Fruit fly (Drosophila melanogaster): ENCODE results near the gene CG13877.

CG13877 gene

DNA sequence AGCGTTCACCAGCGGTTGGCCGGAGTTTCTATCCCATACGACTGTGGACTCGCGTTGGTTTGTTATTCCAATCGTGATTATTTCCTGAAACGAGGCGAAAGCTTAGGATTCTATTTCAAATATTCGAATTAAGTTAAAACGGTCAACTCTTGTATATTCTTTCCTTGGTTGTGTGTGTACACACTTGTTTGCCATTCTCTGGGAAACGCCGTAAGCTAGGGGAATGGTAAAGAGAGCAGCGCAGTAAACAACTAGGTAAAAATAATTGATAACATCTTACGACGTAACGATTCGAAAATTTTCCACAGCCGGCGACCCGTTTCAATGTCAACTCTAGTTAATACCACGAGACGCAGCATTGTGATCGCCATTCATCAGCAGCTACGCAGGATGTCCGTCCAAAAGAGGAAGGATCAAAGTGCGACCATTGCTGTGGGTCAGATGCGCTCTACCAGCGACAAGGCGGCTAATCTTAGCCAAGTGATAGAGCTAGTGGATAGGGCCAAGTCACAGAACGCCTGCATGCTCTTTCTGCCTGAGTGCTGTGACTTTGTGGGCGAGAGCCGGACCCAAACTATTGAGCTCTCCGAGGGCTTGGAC, 14.2 kb upstream of the CG13877 start, which contains the start of gene NitFhit:
Gene NitFhit, plus strand, starts transcription at position 195 of the 600 bp plus-strand sequence.
- TF ChIP-seq Mnt (GFP tag; optimal IDR thresholded peaks at IDR 0.05) = peak; percentile 59
- TF ChIP-seq CG5204 (GFP tag; optimal IDR thresholded peaks at IDR 0.05) = no peak
- peak; percentile 45 for TF ChIP-seq bab1 (GFP tag; optimal IDR thresholded peaks at IDR 0.05)
- TF ChIP-seq pad (GFP tag; optimal IDR thresholded peaks at IDR 0.05) = peak; percentile 91
- TF ChIP-seq CG7101 (tag; optimal IDR thresholded peaks at IDR 0.05) = no peak
- no peak for TF ChIP-seq kay (GFP tag; ENCODE audit: borderline replicate concordance)
- peak; percentile 35 for TF ChIP-seq cic (GFP tag; optimal IDR thresholded peaks at IDR 0.05)
- TF ChIP-seq CG11617 (GFP tag; optimal IDR thresholded peaks at IDR 0.05) = peak; percentile 18
- no peak for TF ChIP-seq CG1620 (GFP tag; optimal IDR thresholded peaks at IDR 0.05)
- peak; percentile 47 for TF ChIP-seq CG12768 (GFP tag; optimal IDR thresholded peaks at IDR 0.05)

dm6 chr3L:205723-206284, 12.1 kb upstream of the CG13877 start, which contains the start of the genes Gk1 and CG13876:
Gene Gk1, minus strand, starts transcription at chr3L:205844.
Gene CG13876, plus strand, starts transcription at chr3L:206134.
- TF ChIP-seq CG11617 (GFP tag; optimal IDR thresholded peaks at IDR 0.05) (peak; percentile 98), Hr96 (GFP tag; optimal IDR thresholded peaks at IDR 0.05) (no peak), cic (GFP tag; optimal IDR thresholded peaks at IDR 0.05) (peak; percentile 97), bab1 (GFP tag; optimal IDR thresholded peaks at IDR 0.05) (peak; percentile 99), CG7101 (tag; optimal IDR thresholded peaks at IDR 0.05) (peak; percentile 99), CG14711 (tag; optimal IDR thresholded peaks at IDR 0.05) (peak; percentile 97), CG33017 (tag; optimal IDR thresholded peaks at IDR 0.05) (peak; percentile 99), CG1620 (GFP tag; optimal IDR thresholded peaks at IDR 0.05) (peak; percentile 86), Crg-1 (GFP tag; optimal IDR thresholded peaks at IDR 0.05) (peak; percentile 91), kay (GFP tag; ENCODE audit: borderline replicate concordance) (no peak), pad (GFP tag; optimal IDR thresholded peaks at IDR 0.05) (peak; percentile 89), cnc (optimal IDR thresholded peaks at IDR 0.05) (no peak), CG7045 (GFP tag; optimal IDR thresholded peaks at IDR 0.05) (peak; percentile 98), CG5204 (GFP tag; optimal IDR thresholded peaks at IDR 0.05) (no peak), CG12768 (GFP tag; optimal IDR thresholded peaks at IDR 0.05) (peak; percentile 97), ovo (GFP tag; optimal IDR thresholded peaks at IDR 0.05) (peak; percentile 90), Mnt (GFP tag; optimal IDR thresholded peaks at IDR 0.05) (peak; percentile 90), tj (GFP tag; optimal IDR thresholded peaks at IDR 0.05) (peak; percentile 92), Clk (GFP tag; optimal IDR thresholded peaks at IDR 0.05) (peak; percentile 95)

DNA sequence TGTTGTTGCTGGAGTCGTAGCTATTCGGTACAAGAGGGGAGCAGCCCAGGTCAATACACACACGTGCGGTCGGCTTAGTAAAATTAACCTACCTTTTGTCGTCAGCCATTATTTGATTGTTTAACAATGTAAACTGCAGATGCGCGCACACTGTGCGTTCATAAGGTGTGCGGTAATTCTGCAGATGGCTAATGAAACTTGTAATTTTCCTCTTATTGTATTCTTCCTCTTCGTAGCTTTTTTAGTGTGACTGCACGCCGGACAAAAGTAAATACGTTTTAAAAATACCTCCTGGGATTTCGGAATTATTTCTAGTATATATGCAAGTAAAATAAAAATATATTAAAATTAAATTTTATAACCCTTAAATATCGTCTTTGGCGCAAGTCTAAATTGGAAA, 6.7 kb upstream of the CG13877 start, which contains the start of gene Prp4k:
Gene Prp4k, minus strand, starts transcription at position 258 of the 400 bp plus-strand sequence.
- TF ChIP-seq cnc (optimal IDR thresholded peaks at IDR 0.05) = no peak
- TF ChIP-seq CG5204 (GFP tag; optimal IDR thresholded peaks at IDR 0.05) = no peak
- no peak for TF ChIP-seq pad (GFP tag; optimal IDR thresholded peaks at IDR 0.05)
- no peak for TF ChIP-seq CG11617 (GFP tag; optimal IDR thresholded peaks at IDR 0.05)
- TF ChIP-seq cic (GFP tag; optimal IDR thresholded peaks at IDR 0.05) = no peak
- TF ChIP-seq Mnt (GFP tag; optimal IDR thresholded peaks at IDR 0.05) = peak; percentile 82
- TF ChIP-seq kay (GFP tag; ENCODE audit: borderline replicate concordance) = no peak
- no peak for TF ChIP-seq Clk (GFP tag; optimal IDR thresholded peaks at IDR 0.05)
- no peak for TF ChIP-seq CG7101 (tag; optimal IDR thresholded peaks at IDR 0.05)
- TF ChIP-seq CG12768 (GFP tag; optimal IDR thresholded peaks at IDR 0.05) = no peak
- TF ChIP-seq CG14711 (tag; optimal IDR thresholded peaks at IDR 0.05) = no peak
- TF ChIP-seq bab1 (GFP tag; optimal IDR thresholded peaks at IDR 0.05) = peak; percentile 36
- no peak for TF ChIP-seq CG33017 (tag; optimal IDR thresholded peaks at IDR 0.05)
- TF ChIP-seq ovo (GFP tag; optimal IDR thresholded peaks at IDR 0.05) = no peak

- no peak for TF ChIP-seq pad (GFP tag; optimal IDR thresholded peaks at IDR 0.05)
- TF ChIP-seq Mnt (GFP tag; optimal IDR thresholded peaks at IDR 0.05) = peak; percentile 3
Observed at dm6 chr3L:212520-212919, 5.3 kb upstream of the CG13877 start, which contains the start of the genes thoc7 and Dis3l2. Gene thoc7, minus strand, starts transcription at chr3L:212687. Gene Dis3l2, plus strand, starts transcription at chr3L:212709.

- no peak for TF ChIP-seq cic (GFP tag; optimal IDR thresholded peaks at IDR 0.05)
- TF ChIP-seq pad (GFP tag; optimal IDR thresholded peaks at IDR 0.05) = no peak
- no peak for TF ChIP-seq CG11617 (GFP tag; optimal IDR thresholded peaks at IDR 0.05)
- TF ChIP-seq CG33017 (tag; optimal IDR thresholded peaks at IDR 0.05) = no peak
- TF ChIP-seq toe (GFP tag; optimal IDR thresholded peaks at IDR 0.05) = no peak
Observed at dm6 chr3L:216325-216724, 1.5 kb upstream of the CG13877 start, which contains the start of gene Kaz1-ORFB. Gene Kaz1-ORFB, plus strand, starts transcription at chr3L:216625.

- TF ChIP-seq tj (GFP tag; optimal IDR thresholded peaks at IDR 0.05) (peak; percentile 58), CG14711 (tag; optimal IDR thresholded peaks at IDR 0.05) (peak; percentile 18), toe (GFP tag; optimal IDR thresholded peaks at IDR 0.05) (peak; percentile 91), ovo (GFP tag; optimal IDR thresholded peaks at IDR 0.05) (peak; percentile 79), cic (GFP tag; optimal IDR thresholded peaks at IDR 0.05) (no peak), cnc (optimal IDR thresholded peaks at IDR 0.05) (no peak), CG7101 (tag; optimal IDR thresholded peaks at IDR 0.05) (peak; percentile 74), Clk (GFP tag; optimal IDR thresholded peaks at IDR 0.05) (peak; percentile 40), Hr96 (GFP tag; optimal IDR thresholded peaks at IDR 0.05) (peak; percentile 84), pad (GFP tag; optimal IDR thresholded peaks at IDR 0.05) (peak; percentile 64), Crg-1 (GFP tag; optimal IDR thresholded peaks at IDR 0.05) (peak; percentile 73), CG7045 (GFP tag; optimal IDR thresholded peaks at IDR 0.05) (peak; percentile 80), CG11617 (GFP tag; optimal IDR thresholded peaks at IDR 0.05) (peak; percentile 79), CG5204 (GFP tag; optimal IDR thresholded peaks at IDR 0.05) (no peak), CG1620 (GFP tag; optimal IDR thresholded peaks at IDR 0.05) (peak; percentile 75), CG33017 (tag; optimal IDR thresholded peaks at IDR 0.05) (peak; percentile 63), kay (GFP tag; ENCODE audit: borderline replicate concordance) (no peak), CG12768 (GFP tag; optimal IDR thresholded peaks at IDR 0.05) (peak; percentile 86), Mnt (GFP tag; optimal IDR thresholded peaks at IDR 0.05) (peak; percentile 52), bab1 (GFP tag; optimal IDR thresholded peaks at IDR 0.05) (peak; percentile 72)
Observed at dm6 chr3L:223019-223902, 5.4 kb downstream of the CG13877 start, which contains the start of the genes pyx and CG33229. Gene pyx, minus strand, starts transcription at chr3L:223069. Gene CG33229, plus strand, starts transcription at chr3L:223852.

Measured in whole organism, adult.